Worm (Caenorhabditis elegans): Measurements from ENCODE around the gene T12A7.10.

- TF ChIP-seq lin-39 (tag; optimal IDR thresholded peaks at IDR 0.05) (no peak), jun-1 (tag; optimal IDR thresholded peaks at IDR 0.05) (no peak), alr-1 (tag; optimal IDR thresholded peaks at IDR 0.05; ENCODE audit: borderline replicate concordance) (no peak), lin-15B (tag; optimal IDR thresholded peaks at IDR 0.05) (no peak), nhr-237 (tag; optimal IDR thresholded peaks at IDR 0.05) (no peak), mdl-1 (tag; optimal IDR thresholded peaks at IDR 0.05) (no peak), aly-2 (tag; optimal IDR thresholded peaks at IDR 0.05) (no peak), nhr-12 (tag; optimal IDR thresholded peaks at IDR 0.05) (no peak), skn-1 (tag; optimal IDR thresholded peaks at IDR 0.05) (no peak), pag-3 (tag; optimal IDR thresholded peaks at IDR 0.05; ENCODE audit: borderline replicate concordance, insufficient read depth) (peak; percentile 63), nhr-77 (tag; optimal IDR thresholded peaks at IDR 0.05) (no peak), ama-1 (optimal IDR thresholded peaks at IDR 0.05) (no peak)
These were observed 44.3 kb upstream of the T12A7.10 start for ce11 chrIV:11799240-11799639.

Data from whole organism, L1 larva.